Fruit fly (Drosophila melanogaster) S2 (cell line): ENCODE data around the gene Ugt304A1.

ENCODE experiments used
- CG8478 ChIP-seq: fragments of >200 bp; optimal IDR thresholded peaks from 2 replicates; lab custom pipeline; 2018
- CTCF ChIP-seq, 2 experiments: fragments of >200 bp; optimal IDR thresholded peaks; 2 replicates each; lab custom pipeline; 2018

DNA sequence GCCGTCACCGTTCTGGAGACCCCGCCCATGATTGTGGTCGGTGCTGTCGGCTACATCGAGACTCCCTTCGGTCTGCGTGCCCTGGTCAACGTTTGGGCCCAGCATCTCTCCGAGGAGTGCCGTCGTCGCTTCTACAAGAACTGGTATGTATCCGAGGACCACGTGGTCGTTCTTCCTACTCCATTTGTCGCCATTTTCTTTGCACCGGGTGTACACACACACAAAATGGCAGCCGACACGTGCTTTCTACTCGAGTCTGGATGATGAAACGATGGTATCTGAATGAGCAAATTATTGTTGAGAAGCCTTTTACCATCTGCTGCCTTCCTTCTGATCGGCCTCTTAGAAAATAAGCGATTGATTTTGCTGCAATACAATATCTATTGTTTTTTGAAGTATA lies 47.4 kb upstream of the Ugt304A1 start:
- TF ChIP-seq CTCF (optimal IDR thresholded peaks at IDR 0.05; lab: Kevin White, UChicago) (no peak), CG8478 (no peak)
